Fruit fly (Drosophila melanogaster): ENCODE data around the gene zfh1.

zfh1 gene

dm6 chr3R:30733081-30733480 lies 32.6 kb upstream of the zfh1 start (continued):
- TF ChIP-seq zfh2 (GFP tag; optimal IDR thresholded peaks at IDR 0.05) = no peak
- TF ChIP-seq hth (optimal IDR thresholded peaks at IDR 0.05) = no peak
- TF ChIP-seq HmgZ (tag; optimal IDR thresholded peaks at IDR 0.05) = no peak
- no peak for TF ChIP-seq CG11723 (GFP tag; optimal IDR thresholded peaks at IDR 0.05)
- TF ChIP-seq CG14441 (GFP tag; IDR thresholded peaks at IDR 0.05) = no peak
- TF ChIP-seq Rfx (GFP tag; IDR thresholded peaks at IDR 0.05) = no peak
- TF ChIP-seq CG11504 (tag; optimal IDR thresholded peaks at IDR 0.05) = peak; percentile 56
- no peak for TF ChIP-seq Opbp (GFP tag; IDR thresholded peaks at IDR 0.05; ENCODE audit: partially characterized antibody)
- no peak for TF ChIP-seq sr (GFP tag; IDR thresholded peaks at IDR 0.05)
- no peak for TF ChIP-seq CG10565 (GFP tag; optimal IDR thresholded peaks at IDR 0.05)
- no peak for TF ChIP-seq HHEX (GFP tag; optimal IDR thresholded peaks at IDR 0.05)
- no peak for TF ChIP-seq Hand (GFP tag; optimal IDR thresholded peaks at IDR 0.05)
- TF ChIP-seq Aef1 (GFP tag; IDR thresholded peaks at IDR 0.05) = no peak
- TF ChIP-seq Ssrp (tag; optimal IDR thresholded peaks at IDR 0.05) = peak; percentile 5
- TF ChIP-seq otp (GFP tag; IDR thresholded peaks at IDR 0.05) = no peak
- TF ChIP-seq aop (GFP tag; IDR thresholded peaks at IDR 0.05) = no peak
- TF ChIP-seq CG12219 (GFP tag; optimal IDR thresholded peaks at IDR 0.05) = no peak
- TF ChIP-seq CG10267 (tag; optimal IDR thresholded peaks at IDR 0.05) = peak; percentile 56
- TF ChIP-seq MTF-1 (GFP tag; optimal IDR thresholded peaks at IDR 0.05; ENCODE audit: borderline replicate concordance) = no peak
- TF ChIP-seq tgo (GFP tag; IDR thresholded peaks at IDR 0.05) = no peak
- no peak for TF ChIP-seq ap (GFP tag; IDR thresholded peaks at IDR 0.05)
- no peak for TF ChIP-seq Sry-δ (GFP tag; optimal IDR thresholded peaks at IDR 0.05)
- no peak for TF ChIP-seq Myb (GFP tag; optimal IDR thresholded peaks at IDR 0.05)
- TF ChIP-seq Hr51 (GFP tag; optimal IDR thresholded peaks at IDR 0.05) = peak in 1 of 2 experiments; percentile 25
- no peak for TF ChIP-seq CG32772 (GFP tag; IDR thresholded peaks at IDR 0.05)
- TF ChIP-seq CG11696 (GFP tag; IDR thresholded peaks at IDR 0.05) = no peak
- TF ChIP-seq Poxn (GFP tag; IDR thresholded peaks at IDR 0.05) = no peak
- TF ChIP-seq shn (GFP tag; optimal IDR thresholded peaks at IDR 0.05) = no peak
- no peak for TF ChIP-seq D19B (GFP tag; optimal IDR thresholded peaks at IDR 0.05)
- no peak for TF ChIP-seq ATbp (GFP tag; optimal IDR thresholded peaks at IDR 0.05)
- TF ChIP-seq CG12299 (tag; optimal IDR thresholded peaks at IDR 0.05) = no peak
- TF ChIP-seq tap (tag; optimal IDR thresholded peaks at IDR 0.05) = no peak
- TF ChIP-seq Lhr (GFP tag; optimal IDR thresholded peaks at IDR 0.05) = no peak
- TF ChIP-seq CG34224 (GFP tag; IDR thresholded peaks at IDR 0.05; ENCODE audit: partially characterized antibody) = no peak
- no peak for TF ChIP-seq Ptx1 (GFP tag; IDR thresholded peaks at IDR 0.05)
- TF ChIP-seq trh (GFP tag; optimal IDR thresholded peaks at IDR 0.05) = no peak
- TF ChIP-seq chn (GFP tag; optimal IDR thresholded peaks at IDR 0.05) = no peak
- no peak for TF ChIP-seq so (GFP tag; IDR thresholded peaks at IDR 0.05)
- no peak for TF ChIP-seq prd (optimal IDR thresholded peaks at IDR 0.05)
- TF ChIP-seq prd (GFP tag; IDR thresholded peaks at IDR 0.05) = no peak
- peak; percentile 24 for TF ChIP-seq CG6254 (GFP tag; optimal IDR thresholded peaks at IDR 0.05)
- TF ChIP-seq CG10979 (tag; optimal IDR thresholded peaks at IDR 0.05) = peak; percentile 72
- no peak for TF ChIP-seq cwo (GFP tag; optimal IDR thresholded peaks at IDR 0.05)
- TF ChIP-seq CG6272 (GFP tag; IDR thresholded peaks at IDR 0.05) = no peak
- no peak for TF ChIP-seq CG3838 (GFP tag; optimal IDR thresholded peaks at IDR 0.05)
- no peak for TF ChIP-seq Eip74EF (GFP tag; optimal IDR thresholded peaks at IDR 0.05)
- TF ChIP-seq pita (GFP tag; optimal IDR thresholded peaks at IDR 0.05) = no peak
- no peak for TF ChIP-seq Ravus (GFP tag; IDR thresholded peaks at IDR 0.05)
- no peak for TF ChIP-seq gsb (GFP tag; IDR thresholded peaks at IDR 0.05)
- no peak for TF ChIP-seq fd102C (GFP tag; optimal IDR thresholded peaks at IDR 0.05)
- no peak for TF ChIP-seq CG4617 (GFP tag; optimal IDR thresholded peaks at IDR 0.05; ENCODE audit: borderline replicate concordance)
- TF ChIP-seq CG7963 (GFP tag; IDR thresholded peaks at IDR 0.05; ENCODE audit: partially characterized antibody) = no peak
